Fruit fly (Drosophila melanogaster) Kc167 (cell line): ENCODE measurements around the gene CG6675.

ENCODE experiments used
- Sin3A ChIP-seq: fragments of >200 bp; optimal IDR thresholded peaks from 2 replicates; lab custom pipeline; 2018; ENCODE audit warnings: missing external identifiers
- h ChIP-seq: fragments of >200 bp; optimal IDR thresholded peaks from 3 replicates; lab custom pipeline; 2018; ENCODE audit warnings: missing external identifiers
- psq ChIP-seq: fragments of >200 bp; optimal IDR thresholded peaks from 2 replicates; lab custom pipeline; 2017; ENCODE audit warnings: missing external identifiers

dm6 chr2L:22139960-22140359 lies 31.2 kb downstream of the CG6675 start:
- TF ChIP-seq h (lab: Kevin White, UChicago) (no peak), Sin3A (lab: Kevin White, UChicago) (no peak), psq (lab: Kevin White, UChicago) (no peak)
